Fruit fly (Drosophila melanogaster) whole organism, embryonic: Measurements from ENCODE around the gene CG2577.

Experiments
- CG4707 ChIP-seq: fragments of 200-800 bp; sonication (Bioruptor generic); optimal IDR thresholded peaks from 2 replicates; lab custom pipeline; 2018; ENCODE audit warnings: missing biosample characterization, mild to moderate bottlenecking, missing genetic modification characterization, moderate library complexity
- CG9817 ChIP-seq: fragments of 200-800 bp; sonication (Bioruptor generic); optimal IDR thresholded peaks from 2 replicates; lab custom pipeline; 2018; ENCODE audit warnings: missing biosample characterization, mild to moderate bottlenecking, missing genetic modification characterization, moderate library complexity

DNA sequence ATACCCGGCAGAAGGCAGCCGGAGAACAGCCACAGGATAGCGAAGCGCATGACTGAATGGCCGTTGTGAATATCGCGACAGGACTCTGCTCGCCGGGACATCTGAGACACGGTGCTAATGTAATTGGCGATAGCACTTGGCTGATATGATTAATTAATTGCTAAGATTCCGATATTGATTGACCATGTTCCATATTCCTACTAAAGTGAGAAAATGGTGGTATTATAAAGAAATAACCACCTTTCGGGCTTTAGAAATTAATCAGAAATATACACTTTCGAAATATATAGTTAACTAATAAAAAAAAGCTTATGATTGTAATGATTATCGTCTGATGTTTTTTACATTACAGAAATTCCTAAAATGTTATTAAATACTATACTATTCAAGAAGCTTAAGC lies 4.7 kb downstream of the CG2577 start, which contains the start of gene Ir11a:
- TF ChIP-seq CG9817 (tag; lab: Kevin White, UChicago) = no peak
- no peak for TF ChIP-seq CG4707 (GFP tag; lab: Kevin White, UChicago)
